Fruit fly (Drosophila melanogaster) whole organism, larva: Measurements from ENCODE around the gene CG17321.

ENCODE experiments used
- noc ChIP-seq: fragments of 200-800 bp; sonication (Bioruptor generic); optimal IDR thresholded peaks from 3 replicates; lab custom pipeline; 2019; ENCODE audit warnings: missing biosample characterization, mild to moderate bottlenecking, missing genetic modification characterization, moderate library complexity

CG17321 gene

dm6 chr2L:18900976-18901375, 56.0 kb downstream of the CG17321 start:
- no peak for TF ChIP-seq noc (tag; lab: Kevin White, UChicago)
